Fruit fly (Drosophila melanogaster) whole organism, embryonic: Measurements from ENCODE around the gene ZIPIC.
A peak's percentile ranks its signal among the peaks of the same experiment; 100 is the strongest.

Experiments
- Abd-B ChIP-seq: fragments of 200-800 bp; sonication (Bioruptor generic); optimal IDR thresholded peaks from 2 replicates; lab custom pipeline; 2018; ENCODE audit warnings: missing biosample characterization, mild to moderate bottlenecking, missing genetic modification characterization, moderate library complexity
- Atf6 ChIP-seq: fragments of 200-800 bp; sonication (Bioruptor generic); IDR thresholded peaks from 2 replicates; pipeline ENCODE4 v1.3.6; 2022; ENCODE audit warnings: missing biosample characterization, missing genetic modification characterization
- B-H2 ChIP-seq: fragments of 200-800 bp; sonication (Bioruptor generic); optimal IDR thresholded peaks from 2 replicates; lab custom pipeline; 2018; ENCODE audit warnings: missing biosample characterization, mild to moderate bottlenecking, missing genetic modification characterization
- CG14014 ChIP-seq: fragments of 200-800 bp; sonication (Bioruptor generic); IDR thresholded peaks from 2 replicates; pipeline ENCODE4 v1.3.6; 2022; ENCODE audit warnings: missing biosample characterization, missing genetic modification characterization
- CG17912 ChIP-seq: fragments of 200-800 bp; sonication (Bioruptor generic); optimal IDR thresholded peaks from 2 replicates; lab custom pipeline; 2018; ENCODE audit warnings: missing biosample characterization, mild to moderate bottlenecking, missing genetic modification characterization
- CG18764 ChIP-seq: fragments of 200-800 bp; sonication (Bioruptor generic); optimal IDR thresholded peaks from 3 replicates; lab custom pipeline; 2016; ENCODE audit warnings: missing biosample characterization, missing genetic modification characterization
- CG2120 ChIP-seq: fragments of 200-800 bp; sonication (Bioruptor generic); optimal IDR thresholded peaks from 3 replicates; lab custom pipeline; 2016; ENCODE audit warnings: missing biosample characterization, missing genetic modification characterization
- CG3281 ChIP-seq: fragments of 200-800 bp; sonication (Bioruptor generic); optimal IDR thresholded peaks from 3 replicates; lab custom pipeline; 2017; ENCODE audit warnings: missing biosample characterization, mild to moderate bottlenecking, missing genetic modification characterization
- CG33213 ChIP-seq: fragments of 200-800 bp; sonication (Bioruptor generic); optimal IDR thresholded peaks from 3 replicates; lab custom pipeline; 2016; ENCODE audit warnings: missing biosample characterization, missing genetic modification characterization
- CG3995 ChIP-seq: fragments of 200-800 bp; sonication (Bioruptor generic); optimal IDR thresholded peaks from 3 replicates; lab custom pipeline; 2016; ENCODE audit warnings: missing biosample characterization, missing genetic modification characterization
- CG7271 ChIP-seq: fragments of 200-800 bp; sonication (Bioruptor generic); optimal IDR thresholded peaks from 2 replicates; lab custom pipeline; 2018; ENCODE audit warnings: missing biosample characterization, mild to moderate bottlenecking, missing genetic modification characterization, moderate library complexity
- CG7928 ChIP-seq: fragments of 200-800 bp; sonication (Bioruptor generic); optimal IDR thresholded peaks from 2 replicates; lab custom pipeline; 2017; ENCODE audit warnings: missing biosample characterization, mild to moderate bottlenecking, missing genetic modification characterization
- CG7963 ChIP-seq: fragments of 200-800 bp; sonication (Bioruptor generic); IDR thresholded peaks from 3 replicates; pipeline ENCODE4 v1.3.6; 2022; ENCODE audit warnings: missing biosample characterization, missing genetic modification characterization; ENCODE audit not compliant: partially characterized antibody
- CG7987 ChIP-seq: fragments of 200-800 bp; sonication (Bioruptor generic); optimal IDR thresholded peaks from 2 replicates; lab custom pipeline; 2018; ENCODE audit warnings: missing biosample characterization, mild to moderate bottlenecking, missing genetic modification characterization, moderate library complexity
- CG8290 ChIP-seq, 3 experiments: fragments of 200-800 bp; sonication (Bioruptor generic); optimal IDR thresholded peaks; 2 replicates each; lab custom pipeline; 2016 to 2019; ENCODE audit warnings: missing biosample characterization in 3 of 3, missing genetic modification characterization in 3 of 3, mild to moderate bottlenecking in 2 of 3, moderate library complexity in 1 of 3
- CG9797 ChIP-seq: fragments of 200-800 bp; sonication (Bioruptor generic); optimal IDR thresholded peaks from 3 replicates; lab custom pipeline; 2018; ENCODE audit warnings: missing biosample characterization, mild to moderate bottlenecking, missing genetic modification characterization
- Chrac-16 ChIP-seq: fragments of 200-800 bp; sonication (Bioruptor generic); optimal IDR thresholded peaks from 3 replicates; lab custom pipeline; 2016; ENCODE audit warnings: missing biosample characterization, missing genetic modification characterization
- Deaf1 ChIP-seq: fragments of 200-800 bp; optimal IDR thresholded peaks from 3 replicates; lab custom pipeline; 2019; ENCODE audit warnings: missing biosample characterization, mild to moderate bottlenecking, missing genetic modification characterization, moderate library complexity
- HLHmδ ChIP-seq: fragments of 200-800 bp; sonication (Bioruptor generic); optimal IDR thresholded peaks from 2 replicates; lab custom pipeline; 2018; ENCODE audit warnings: missing biosample characterization, mild to moderate bottlenecking, missing genetic modification characterization, moderate library complexity
- HmgD ChIP-seq: fragments of 200-800 bp; sonication (Bioruptor generic); optimal IDR thresholded peaks from 3 replicates; lab custom pipeline; 2016; ENCODE audit warnings: missing biosample characterization, missing genetic modification characterization
- Hr3 ChIP-seq: fragments of 200-800 bp; sonication (Bioruptor generic); optimal IDR thresholded peaks from 3 replicates; lab custom pipeline; 2016; ENCODE audit warnings: missing biosample characterization, missing genetic modification characterization
- MBD-R2 ChIP-seq: fragments of 200-800 bp; sonication (Bioruptor generic); IDR thresholded peaks from 2 replicates; pipeline ENCODE4 v1.3.6; 2022; ENCODE audit warnings: missing biosample characterization, missing genetic modification characterization
- NK7.1 ChIP-seq: fragments of 200-800 bp; sonication (Bioruptor generic); optimal IDR thresholded peaks from 3 replicates; lab custom pipeline; 2016; ENCODE audit warnings: missing biosample characterization, missing genetic modification characterization
- Pdp1 ChIP-seq, 2 experiments: fragments of 200-800 bp; sonication (Bioruptor generic); optimal IDR thresholded peaks; 3 replicates each; lab custom pipeline; 2016; ENCODE audit warnings: missing biosample characterization in 2 of 2, missing genetic modification characterization in 2 of 2, mild to moderate bottlenecking in 1 of 2, moderate library complexity in 1 of 2
- Scr ChIP-seq: fragments of 200-800 bp; sonication (Bioruptor generic); IDR thresholded peaks from 2 replicates; pipeline ENCODE4 v1.3.6; 2022; ENCODE audit warnings: missing biosample characterization, missing genetic modification characterization; ENCODE audit not compliant: partially characterized antibody
- Sin3A ChIP-seq: fragments of >200 bp; optimal IDR thresholded peaks from 2 replicates; lab custom pipeline; 2018
- Stat92E ChIP-seq, 3 experiments: fragments of >200 bp in 2 of 3; fragments of 200-800 bp in 1 of 3; sonication (Bioruptor generic) in 1 of 3; optimal IDR thresholded peaks; 2 replicates each; lab custom pipeline; 2017 to 2019; ENCODE audit warnings: missing biosample characterization in 3 of 3, missing genetic modification characterization in 3 of 3, mild to moderate bottlenecking in 1 of 3, moderate library complexity in 1 of 3
- Tbp ChIP-seq: fragments of >200 bp; optimal IDR thresholded peaks from 2 replicates; lab custom pipeline; 2018; ENCODE audit warnings: missing biosample characterization, missing genetic modification characterization
- bbx ChIP-seq: fragments of 200-800 bp; sonication (Bioruptor generic); IDR thresholded peaks from 2 replicates; pipeline ENCODE4 v1.3.6; 2022; ENCODE audit warnings: missing biosample characterization, missing genetic modification characterization; ENCODE audit not compliant: partially characterized antibody
- bcd ChIP-seq: fragments of 200-800 bp; sonication (Bioruptor generic); optimal IDR thresholded peaks from 2 replicates; lab custom pipeline; 2017; ENCODE audit warnings: missing biosample characterization, mild to moderate bottlenecking, missing genetic modification characterization
- bowl ChIP-seq: fragments of 200-800 bp; sonication (Bioruptor generic); IDR thresholded peaks from 2 replicates; pipeline ENCODE4 v1.3.6; 2022; ENCODE audit warnings: missing biosample characterization, missing genetic modification characterization
- chif ChIP-seq, 2 experiments: fragments of 200-800 bp; sonication (Bioruptor generic); optimal IDR thresholded peaks; 3 replicates each; lab custom pipeline; 2016; ENCODE audit warnings: missing biosample characterization in 2 of 2, missing genetic modification characterization in 2 of 2
- ci ChIP-seq: fragments of 200-800 bp; sonication (Bioruptor generic); IDR thresholded peaks from 3 replicates; pipeline ENCODE4 v1.3.6; 2022; ENCODE audit warnings: missing biosample characterization, missing genetic modification characterization
- corto ChIP-seq: fragments of 200-800 bp; sonication (Bioruptor generic); optimal IDR thresholded peaks from 2 replicates; lab custom pipeline; 2016; ENCODE audit warnings: missing biosample characterization, mild to moderate bottlenecking, missing genetic modification characterization, moderate library complexity
- croc ChIP-seq: fragments of 200-800 bp; sonication (Bioruptor generic); conservative IDR thresholded peaks from 3 replicates; pipeline ENCODE4 v1.3.6; 2022; ENCODE audit warnings: missing biosample characterization, missing genetic modification characterization
- dm ChIP-seq: fragments of 200-800 bp; sonication (Bioruptor generic); optimal IDR thresholded peaks from 3 replicates; lab custom pipeline; 2016; ENCODE audit warnings: missing biosample characterization, missing genetic modification characterization
- emc ChIP-seq: fragments of 200-800 bp; sonication (Bioruptor generic); optimal IDR thresholded peaks from 2 replicates; lab custom pipeline; 2016; ENCODE audit warnings: missing biosample characterization, missing genetic modification characterization
- exex ChIP-seq: fragments of 200-800 bp; sonication (Bioruptor generic); optimal IDR thresholded peaks from 4 replicates; lab custom pipeline; 2018; ENCODE audit warnings: missing biosample characterization, mild to moderate bottlenecking, missing genetic modification characterization, moderate library complexity
- gem ChIP-seq: fragments of 200-800 bp; sonication (Bioruptor generic); optimal IDR thresholded peaks from 2 replicates; lab custom pipeline; 2019; ENCODE audit warnings: missing biosample characterization, mild to moderate bottlenecking, missing genetic modification characterization, moderate library complexity
- hb ChIP-seq: fragments of 200-800 bp; sonication (Bioruptor generic); IDR thresholded peaks from 3 replicates; pipeline ENCODE4 v1.3.6; 2022; ENCODE audit warnings: missing biosample characterization, missing genetic modification characterization; ENCODE audit not compliant: partially characterized antibody
- jigr1 ChIP-seq: fragments of 200-800 bp; sonication (Bioruptor generic); IDR thresholded peaks from 3 replicates; pipeline ENCODE4 v1.3.6; 2022; ENCODE audit warnings: missing biosample characterization, missing genetic modification characterization
- lilli ChIP-seq: fragments of 200-800 bp; sonication (Bioruptor generic); optimal IDR thresholded peaks from 3 replicates; lab custom pipeline; 2016; ENCODE audit warnings: missing biosample characterization, missing genetic modification characterization
- luna ChIP-seq: fragments of 200-800 bp; sonication (Bioruptor generic); optimal IDR thresholded peaks from 2 replicates; lab custom pipeline; 2016; ENCODE audit warnings: missing biosample characterization, missing genetic modification characterization
- pnt ChIP-seq: fragments of 200-800 bp; sonication (Bioruptor generic); optimal IDR thresholded peaks from 3 replicates; lab custom pipeline; 2016; ENCODE audit warnings: missing biosample characterization, missing genetic modification characterization
- shn ChIP-seq: fragments of 200-800 bp; sonication (Bioruptor generic); optimal IDR thresholded peaks from 3 replicates; lab custom pipeline; 2016; ENCODE audit warnings: missing biosample characterization, missing genetic modification characterization
- so ChIP-seq: fragments of 200-800 bp; sonication (Bioruptor generic); IDR thresholded peaks from 3 replicates; pipeline ENCODE4 v1.3.6; 2022; ENCODE audit warnings: missing biosample characterization, missing genetic modification characterization
- tgo ChIP-seq: fragments of 200-800 bp; sonication (Bioruptor generic); IDR thresholded peaks from 3 replicates; pipeline ENCODE4 v1.3.6; 2022; ENCODE audit warnings: missing biosample characterization, missing genetic modification characterization
- tna ChIP-seq: fragments of 200-800 bp; sonication (Bioruptor generic); IDR thresholded peaks from 2 replicates; pipeline ENCODE4 v1.3.6; 2022; ENCODE audit warnings: missing biosample characterization, missing genetic modification characterization; ENCODE audit not compliant: partially characterized antibody
- twi ChIP-seq: fragments of 200-800 bp; optimal IDR thresholded peaks from 2 replicates; lab custom pipeline; 2019; ENCODE audit warnings: missing biosample characterization, mild to moderate bottlenecking, missing genetic modification characterization, moderate library complexity

ZIPIC gene

DNA sequence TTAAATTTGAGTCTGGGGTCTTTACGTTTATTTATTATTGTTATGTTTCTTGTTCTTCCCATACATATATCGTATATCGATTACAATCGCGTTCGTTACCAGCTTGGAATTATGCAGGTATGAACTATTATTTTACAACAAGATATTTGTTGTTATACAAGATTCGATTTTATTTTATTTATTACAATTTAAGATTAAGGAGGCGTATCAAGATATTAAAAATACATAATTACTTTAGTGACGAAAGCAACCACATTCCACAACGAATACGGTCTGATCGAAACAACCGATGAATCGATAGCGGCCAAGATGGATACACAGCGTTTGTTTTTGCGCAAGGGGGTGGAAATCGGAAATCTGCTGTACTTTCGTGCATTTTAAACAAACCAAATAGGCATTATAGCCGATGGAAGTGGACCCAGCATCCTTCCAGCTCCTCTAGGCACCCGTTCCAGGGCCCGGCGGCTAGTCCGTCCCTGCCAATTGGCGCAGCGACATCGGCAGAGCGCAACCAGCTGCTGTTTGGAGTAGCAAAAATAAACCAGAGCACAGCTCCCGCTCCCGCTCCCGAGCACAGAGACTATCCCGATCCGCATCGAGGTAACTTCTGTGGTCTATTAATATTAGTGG is 38.9 kb downstream of the ZIPIC start, which contains the start of the genes CG15525 and CG11504 (continued):
- TF ChIP-seq CG7928 (GFP tag; lab: Kevin White, UChicago) (no peak), CG2120 (peak; percentile 75), B-H2 (no peak), corto (GFP tag; lab: Kevin White, UChicago) (no peak), CG7987 (GFP tag; lab: Kevin White, UChicago) (no peak), Scr (GFP tag; lab: Robert Waterston, UW) (peak; percentile 92), Abd-B (peak; percentile 86), shn (GFP tag; lab: Kevin White, UChicago) (peak; percentile 51), bowl (GFP tag; lab: Robert Waterston, UW) (no peak), Stat92E (GFP tag; optimal IDR thresholded peaks at IDR 0.05; lab: Kevin White, UChicago) (no peak), hb (GFP tag; lab: Robert Waterston, UW) (peak; percentile 90), Tbp (GFP tag; lab: Kevin White, UChicago) (no peak), pnt (GFP tag; lab: Kevin White, UChicago) (peak; percentile 24), gem (tag; lab: Kevin White, UChicago) (no peak), so (no peak), Chrac-16 (GFP tag; lab: Kevin White, UChicago) (peak; percentile 54), CG7963 (GFP tag; lab: Robert Waterston, UW) (peak; percentile 54; the same call in 2 of the 3 replicates), croc (GFP tag; lab: Robert Waterston, UW) (no peak; the same call in 2 of the 3 replicates), CG14014 (peak; percentile 54), Pdp1 (GFP tag; optimal IDR thresholded peaks at IDR 0.05; lab: Kevin White, UChicago) (peak; percentile 61 to 77), emc (GFP tag; lab: Kevin White, UChicago) (no peak), tna (peak; percentile 62; the same call in 1 of the 2 replicates), chif (GFP tag; optimal IDR thresholded peaks at IDR 0.05; lab: Kevin White, UChicago) (peak in 1 of 2 experiments; percentile 42), luna (GFP tag; lab: Kevin White, UChicago) (no peak), bcd (no peak), exex (tag; lab: Kevin White, UChicago) (no peak), Sin3A (lab: Kevin White, UChicago) (peak; percentile 48), jigr1 (no peak), CG8290 (GFP tag; optimal IDR thresholded peaks at IDR 0.05; lab: Kevin White, UChicago) (peak; percentile 70), CG8290 (tag; optimal IDR thresholded peaks at IDR 0.05; lab: Kevin White, UChicago) (no peak), Hr3 (peak; percentile 48), HLHmδ (no peak), CG3995 (peak; percentile 10), CG7271 (no peak), bbx (peak; percentile 72), MBD-R2 (GFP tag; lab: Robert Waterston, UW) (peak; percentile 95), CG17912 (no peak), twi (tag; lab: Kevin White, UChicago) (no peak), lilli (GFP tag; lab: Kevin White, UChicago) (peak; percentile 68), Atf6 (peak; percentile 63; the same call in 1 of the 2 replicates), CG9797 (GFP tag; lab: Kevin White, UChicago) (peak; percentile 69), CG18764 (peak; percentile 19), HmgD (GFP tag; lab: Kevin White, UChicago) (peak; percentile 10), tgo (peak; percentile 40; the same call in 2 of the 3 replicates), CG33213 (no peak), NK7.1 (no peak), ci (GFP tag; lab: Robert Waterston, UW) (0 out of 3 replicates have a peak, but pooled peaks have one; percentile 46), CG3281 (GFP tag; lab: Kevin White, UChicago) (no peak), dm (GFP tag; lab: Kevin White, UChicago) (peak; percentile 15), Deaf1 (tag; lab: Kevin White, UChicago) (no peak)
